Fruit fly (Drosophila melanogaster): Measurements from ENCODE around the gene CG43335.

DNA sequence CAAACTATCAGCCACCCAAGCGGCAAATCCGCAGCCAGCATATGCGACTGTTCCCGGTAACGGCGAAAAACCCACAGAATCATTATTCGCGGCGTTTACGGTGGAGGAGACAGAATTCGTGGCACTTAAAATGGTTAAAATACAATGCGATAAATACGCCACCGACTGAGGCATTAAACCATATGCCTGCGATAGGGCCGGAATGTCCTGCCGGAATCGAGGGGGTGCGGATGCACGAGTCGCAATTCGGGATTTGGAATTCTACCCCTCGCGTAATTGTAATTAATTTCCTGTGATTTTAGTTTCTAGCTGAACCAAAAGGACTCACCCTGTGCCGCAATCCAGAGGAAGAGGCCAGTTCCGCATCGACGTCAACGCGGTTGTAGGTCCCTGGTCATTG is 26.0 kb upstream of the CG43335 start:
- TF ChIP-seq CG8478 (optimal IDR thresholded peaks at IDR 0.05): no peak
- TF ChIP-seq CTCF (optimal IDR thresholded peaks at IDR 0.05): no peak

All from S2 (cell line).